Worm (Caenorhabditis elegans): ENCODE measurements around the gene tub-1.

Gene tub-1

ce11 chrII:8124867-8125266 is 31.9 kb downstream of the tub-1 start, which contains the start of gene ire-1 (continued):
- TF ChIP-seq aly-2 (tag; optimal IDR thresholded peaks at IDR 0.05) = no peak
- peak; percentile 70 for TF ChIP-seq mep-1 (tag; optimal IDR thresholded peaks at IDR 0.05)
- TF ChIP-seq duxl-1 (tag; optimal IDR thresholded peaks at IDR 0.05; ENCODE audit: poor library complexity) = no peak
- TF ChIP-seq unc-62 (GFP tag; optimal IDR thresholded peaks at IDR 0.05 in 1 of 2) = no peak
- TF ChIP-seq unc-62 (tag; optimal IDR thresholded peaks at IDR 0.05) = no peak
- no peak for TF ChIP-seq ZK546.5 (tag; optimal IDR thresholded peaks at IDR 0.05)
- TF ChIP-seq T26A8.4 (GFP tag; IDR thresholded peaks at IDR 0.05) = no peak
- TF ChIP-seq nhr-6 (tag; optimal IDR thresholded peaks at IDR 0.05) = peak; percentile 38
- TF ChIP-seq Y5F2A.4 (GFP tag; optimal IDR thresholded peaks at IDR 0.05) = no peak
- no peak for TF ChIP-seq unc-130 (GFP tag; optimal IDR thresholded peaks at IDR 0.05)
- TF ChIP-seq F10B5.3 (tag; optimal IDR thresholded peaks at IDR 0.05) = no peak
- no peak for TF ChIP-seq lin-1 (GFP tag; IDR thresholded peaks at IDR 0.05)
- no peak for TF ChIP-seq ctbp-1 (GFP tag; IDR thresholded peaks at IDR 0.05)
- TF ChIP-seq F49E8.2 (tag; optimal IDR thresholded peaks at IDR 0.05; ENCODE audit: borderline replicate concordance) = no peak

ce11 chrII:8117426-8117825 is 39.3 kb downstream of the tub-1 start:
- TF ChIP-seq daf-16 (GFP tag; optimal IDR thresholded peaks at IDR 0.05) = peak in 1 of 2 experiments; percentile 6
- TF ChIP-seq daf-16 (tag; optimal IDR thresholded peaks at IDR 0.05) = no peak
- TF ChIP-seq R02D3.7 (tag; optimal IDR thresholded peaks at IDR 0.05) = no peak

ce11 chrII:8116159-8116558 is 40.6 kb downstream of the tub-1 start, which contains the start of gene unc-105:
Gene unc-105 (plus strand): TSS chrII:8116459.
- TF ChIP-seq ceh-82 (tag; optimal IDR thresholded peaks at IDR 0.05) (no peak), Y75B8A.6 (GFP tag; IDR thresholded peaks at IDR 0.05) (no peak), unc-130 (GFP tag; optimal IDR thresholded peaks at IDR 0.05) (no peak), fos-1 (tag; optimal IDR thresholded peaks at IDR 0.05) (no peak), Y105C5A.15 (GFP tag; IDR thresholded peaks at IDR 0.05) (no peak), madf-5 (GFP tag; IDR thresholded peaks at IDR 0.05) (no peak), T20F7.1 (GFP tag; optimal IDR thresholded peaks at IDR 0.05) (no peak), Y48G9A.11 (GFP tag; IDR thresholded peaks at IDR 0.05) (no peak), nhr-25 (tag; optimal IDR thresholded peaks at IDR 0.05; ENCODE audit: borderline replicate concordance, insufficient read depth) (no peak), lin-15B (tag; optimal IDR thresholded peaks at IDR 0.05) (no peak), R02D3.7 (tag; optimal IDR thresholded peaks at IDR 0.05) (no peak), ceh-28 (tag; optimal IDR thresholded peaks at IDR 0.05) (no peak), D1046.2 (GFP tag; IDR thresholded peaks at IDR 0.05) (no peak), egl-43 (GFP tag; IDR thresholded peaks at IDR 0.05) (no peak), zfp-3 (GFP tag; conservative IDR thresholded peaks at IDR 0.05) (no peak), zip-11 (GFP tag; IDR thresholded peaks at IDR 0.05) (no peak), fkh-10 (GFP tag; optimal IDR thresholded peaks at IDR 0.05) (no peak), ctbp-1 (GFP tag; IDR thresholded peaks at IDR 0.05) (no peak), ztf-11 (tag; optimal IDR thresholded peaks at IDR 0.05) (no peak), nhr-76 (tag; optimal IDR thresholded peaks at IDR 0.05) (no peak)

- TF ChIP-seq ztf-7 (tag; optimal IDR thresholded peaks at IDR 0.05) (no peak), unc-39 (tag; optimal IDR thresholded peaks at IDR 0.05) (no peak), ceh-32 (tag; optimal IDR thresholded peaks at IDR 0.05; ENCODE audit: poor library complexity) (no peak), F37D6.2 (tag; optimal IDR thresholded peaks at IDR 0.05) (no peak), lir-3 (tag; optimal IDR thresholded peaks at IDR 0.05) (no peak), mdl-1 (tag; optimal IDR thresholded peaks at IDR 0.05) (no peak), ctbp-1 (GFP tag; IDR thresholded peaks at IDR 0.05) (no peak), tra-1 (GFP tag; IDR thresholded peaks at IDR 0.05) (no peak), mxl-2 (GFP tag; conservative IDR thresholded peaks at IDR 0.05) (no peak), nhr-42 (GFP tag; IDR thresholded peaks at IDR 0.05) (no peak)
Measured at ce11 chrII:8112063-8112462, 44.7 kb downstream of the tub-1 start, which contains the start of gene lron-4. Gene lron-4 (minus strand): TSS chrII:8112163.

Data from whole organism, L4 larva.